Worm (Caenorhabditis elegans): ENCODE data around the gene mlt-3.

Gene mlt-3

DNA sequence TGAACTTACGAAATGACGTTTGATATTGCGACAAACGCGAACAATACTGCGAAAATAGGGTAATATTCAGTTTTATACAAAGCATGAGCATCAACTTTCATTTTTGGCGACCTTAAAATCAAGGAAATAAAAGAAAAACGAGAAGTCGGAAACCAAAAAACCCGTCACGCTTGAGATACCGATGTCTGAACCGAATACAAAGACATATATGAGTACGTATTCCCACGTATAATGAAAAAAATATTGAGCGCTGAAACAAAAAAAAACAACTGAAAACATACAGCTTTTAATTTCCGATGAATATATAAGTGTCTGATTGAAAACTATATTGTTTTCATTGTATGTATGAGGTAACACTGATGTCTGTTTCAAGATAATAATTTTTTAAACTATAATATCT, 2.8 kb upstream of the mlt-3 start, which contains the start of gene sre-18:
Gene sre-18 (minus strand): TSS at position 101 of the 400 bp plus-strand sequence.
- TF ChIP-seq syd-9 (tag; optimal IDR thresholded peaks at IDR 0.05) (no peak), hlh-30 (tag; optimal IDR thresholded peaks at IDR 0.05; ENCODE audit: insufficient read depth) (no peak), unc-42 (tag; optimal IDR thresholded peaks at IDR 0.05) (no peak), ceh-9 (tag; optimal IDR thresholded peaks at IDR 0.05) (no peak), pqm-1 (tag; optimal IDR thresholded peaks at IDR 0.05) (no peak), C38D4.7 (GFP tag; optimal IDR thresholded peaks at IDR 0.05) (no peak), sox-4 (tag; optimal IDR thresholded peaks at IDR 0.05) (no peak), elt-2 (tag; optimal IDR thresholded peaks at IDR 0.05) (no peak), eyg-1 (tag; optimal IDR thresholded peaks at IDR 0.05) (no peak), pros-1 (tag; optimal IDR thresholded peaks at IDR 0.05) (no peak), hlh-8 (tag; optimal IDR thresholded peaks at IDR 0.05) (no peak), pax-1 (tag; optimal IDR thresholded peaks at IDR 0.05) (no peak), ceh-2 (tag; optimal IDR thresholded peaks at IDR 0.05) (no peak), ceh-6 (GFP tag; optimal IDR thresholded peaks at IDR 0.05) (no peak), ttx-3 (tag; optimal IDR thresholded peaks at IDR 0.05) (no peak), ets-4 (tag; optimal IDR thresholded peaks at IDR 0.05) (no peak), ceh-48 (tag; optimal IDR thresholded peaks at IDR 0.05) (no peak)

ce11 chrIV:12219309-12219708, 7.6 kb downstream of the mlt-3 start, which contains the start of gene F35G2.5:
F35G2.5 (plus strand) TSS chrIV:12219609.
- TF ChIP-seq pqm-1 (tag; optimal IDR thresholded peaks at IDR 0.05): no peak
- no peak for TF ChIP-seq nfya-1 (tag; optimal IDR thresholded peaks at IDR 0.05)
- TF ChIP-seq mec-3 (tag; optimal IDR thresholded peaks at IDR 0.05; ENCODE audit: borderline replicate concordance): no peak
- no peak for TF ChIP-seq ref-2 (tag; optimal IDR thresholded peaks at IDR 0.05)
- TF ChIP-seq ahr-1 (tag; optimal IDR thresholded peaks at IDR 0.05): no peak
- TF ChIP-seq Y22D7AL.16 (tag; optimal IDR thresholded peaks at IDR 0.05): no peak
- no peak for TF ChIP-seq tbx-2 (tag; optimal IDR thresholded peaks at IDR 0.05)
- TF ChIP-seq tbx-7 (tag; optimal IDR thresholded peaks at IDR 0.05): no peak
- no peak for TF ChIP-seq hlh-6 (tag; optimal IDR thresholded peaks at IDR 0.05)

DNA sequence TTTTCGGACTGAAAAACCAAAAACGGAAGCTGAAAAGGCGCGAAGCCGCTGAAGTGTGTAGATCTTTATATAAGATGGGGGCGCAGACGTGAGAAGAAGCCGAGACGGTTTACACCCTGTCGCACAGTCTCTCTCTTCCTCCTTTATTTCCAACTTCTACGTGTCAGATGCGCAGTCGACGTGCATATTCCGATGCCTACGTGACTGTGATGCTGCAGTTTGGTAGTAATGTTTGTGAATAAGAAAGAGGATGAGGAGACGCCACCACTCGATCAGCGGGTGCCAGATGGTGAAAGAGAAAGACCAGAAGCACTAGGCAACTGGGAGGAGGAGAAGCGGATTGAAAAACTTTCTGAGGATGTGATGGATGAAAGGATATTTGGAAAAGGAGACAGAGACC, 8.7 kb downstream of the mlt-3 start:
- TF ChIP-seq pat-9 (tag; optimal IDR thresholded peaks at IDR 0.05) (no peak), C08G9.2 (tag; optimal IDR thresholded peaks at IDR 0.05) (no peak), ceh-18 (tag; optimal IDR thresholded peaks at IDR 0.05) (peak; percentile 1), unc-42 (tag; optimal IDR thresholded peaks at IDR 0.05) (no peak), ceh-14 (tag; optimal IDR thresholded peaks at IDR 0.05) (no peak)

- TF ChIP-seq ceh-22 (tag; optimal IDR thresholded peaks at IDR 0.05) (no peak), sox-2 (GFP tag; IDR thresholded peaks at IDR 0.05) (no peak), dmd-4 (tag; optimal IDR thresholded peaks at IDR 0.05; ENCODE audit: borderline replicate concordance) (no peak), che-1 (tag; optimal IDR thresholded peaks at IDR 0.05) (no peak), rnt-1 (tag; optimal IDR thresholded peaks at IDR 0.05) (no peak), ets-4 (tag; optimal IDR thresholded peaks at IDR 0.05) (no peak), ama-1 (optimal IDR thresholded peaks at IDR 0.05) (no peak), pha-4 (tag; optimal IDR thresholded peaks at IDR 0.05) (no peak), ceh-45 (GFP tag; IDR thresholded peaks at IDR 0.05) (no peak), unc-3 (GFP tag; conservative IDR thresholded peaks at IDR 0.05) (no peak), unc-3 (tag; optimal IDR thresholded peaks at IDR 0.05) (no peak), ceh-30 (tag; optimal IDR thresholded peaks at IDR 0.05) (no peak), pros-1 (tag; optimal IDR thresholded peaks at IDR 0.05) (no peak), ceh-48 (tag; optimal IDR thresholded peaks at IDR 0.05) (no peak), pha-2 (tag; optimal IDR thresholded peaks at IDR 0.05) (no peak)
Observed at ce11 chrIV:12217142-12217541, 9.8 kb downstream of the mlt-3 start.
